Fruit fly (Drosophila melanogaster): ENCODE data around the gene CG13933.
A peak's percentile ranks its signal among the peaks of the same experiment; 100 is the strongest.

CG13933 gene

DNA sequence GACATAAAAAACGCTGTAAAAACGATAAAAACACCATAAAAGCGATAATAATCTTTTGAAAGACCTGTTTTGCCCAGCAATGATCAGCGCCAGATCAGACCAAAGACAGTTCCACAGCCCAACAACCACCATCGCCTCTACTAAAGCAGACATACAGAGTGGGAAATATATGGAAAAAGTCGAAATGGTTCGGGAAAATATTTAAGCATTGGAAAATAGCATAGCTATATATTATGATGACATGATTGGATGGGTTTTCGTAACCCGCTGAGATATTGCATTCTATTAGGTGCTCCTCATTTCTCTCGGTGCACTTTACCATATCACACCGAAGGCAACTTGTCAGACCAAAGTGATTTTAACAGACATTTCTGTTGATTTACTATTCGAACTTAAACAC, 33.7 kb upstream of the CG13933 start (continued):
- peak; percentile 80 for TF ChIP-seq MTF-1 (GFP tag; optimal IDR thresholded peaks at IDR 0.05; ENCODE audit: borderline replicate concordance)
- peak; percentile 97 for TF ChIP-seq dysf (GFP tag; IDR thresholded peaks at IDR 0.05)
- peak; percentile 88 for TF ChIP-seq HLH54F (GFP tag; optimal IDR thresholded peaks at IDR 0.05)
- TF ChIP-seq CG30431 (GFP tag; optimal IDR thresholded peaks at IDR 0.05): peak; percentile 79
- peak; percentile 67 for TF ChIP-seq CG3163 (GFP tag; optimal IDR thresholded peaks at IDR 0.05)
- peak; percentile 89 for TF ChIP-seq CG6272 (GFP tag; IDR thresholded peaks at IDR 0.05)
- TF ChIP-seq Jarid2 (GFP tag; optimal IDR thresholded peaks at IDR 0.05): peak; percentile 65
- TF ChIP-seq shn (GFP tag; optimal IDR thresholded peaks at IDR 0.05): peak; percentile 80
- TF ChIP-seq CG11247 (GFP tag; IDR thresholded peaks at IDR 0.05): peak; percentile 90
- peak; percentile 88 for TF ChIP-seq oc (tag; optimal IDR thresholded peaks at IDR 0.05)
- peak; percentile 77 for TF ChIP-seq vfl (GFP tag; optimal IDR thresholded peaks at IDR 0.05)
- TF ChIP-seq dm (GFP tag; optimal IDR thresholded peaks at IDR 0.05): peak; percentile 67
- TF ChIP-seq gt (GFP tag; IDR thresholded peaks at IDR 0.05): peak; percentile 64
- peak; percentile 89 for TF ChIP-seq Hsf (GFP tag; optimal IDR thresholded peaks at IDR 0.05)
- peak; percentile 73 for TF ChIP-seq CG12236 (GFP tag; optimal IDR thresholded peaks at IDR 0.05)
- peak; percentile 90 for TF ChIP-seq tap (tag; optimal IDR thresholded peaks at IDR 0.05)
- TF ChIP-seq Taf1 (GFP tag; IDR thresholded peaks at IDR 0.05): peak; percentile 79
- peak; percentile 92 for TF ChIP-seq Fer3 (tag; optimal IDR thresholded peaks at IDR 0.05)
- TF ChIP-seq tx (GFP tag; optimal IDR thresholded peaks at IDR 0.05): peak; percentile 89
- TF ChIP-seq dati (GFP tag; IDR thresholded peaks at IDR 0.05): peak; percentile 62
- peak; percentile 26 for TF ChIP-seq TFAM (GFP tag; optimal IDR thresholded peaks at IDR 0.05)
- TF ChIP-seq lola (GFP tag; optimal IDR thresholded peaks at IDR 0.05): peak in 1 of 3 experiments; percentile 64
- TF ChIP-seq H2.0 (GFP tag; IDR thresholded peaks at IDR 0.05): peak; percentile 92
- TF ChIP-seq CG12219 (GFP tag; optimal IDR thresholded peaks at IDR 0.05): peak; percentile 91
- no peak for TF ChIP-seq tll (GFP tag; optimal IDR thresholded peaks at IDR 0.05)
- TF ChIP-seq CG2129 (GFP tag; IDR thresholded peaks at IDR 0.05; ENCODE audit: partially characterized antibody): no peak
- TF ChIP-seq CG42726 (GFP tag; IDR thresholded peaks at IDR 0.05; ENCODE audit: partially characterized antibody): no peak
- peak; percentile 50 for TF ChIP-seq exex (tag; optimal IDR thresholded peaks at IDR 0.05)
- peak; percentile 44 for TF ChIP-seq CG14965 (GFP tag; optimal IDR thresholded peaks at IDR 0.05; ENCODE audit: borderline replicate concordance)
- TF ChIP-seq Doc2 (GFP tag; IDR thresholded peaks at IDR 0.05): peak; percentile 74
- TF ChIP-seq CG10462 (GFP tag; optimal IDR thresholded peaks at IDR 0.05): peak; percentile 75
- peak; percentile 88 for TF ChIP-seq maf-S (GFP tag; optimal IDR thresholded peaks at IDR 0.05)
- no peak for TF ChIP-seq CG7963 (GFP tag; IDR thresholded peaks at IDR 0.05; ENCODE audit: partially characterized antibody)
- TF ChIP-seq hkb (optimal IDR thresholded peaks at IDR 0.05): no peak
- TF ChIP-seq hkb (GFP tag; IDR thresholded peaks at IDR 0.05): peak; percentile 93
- peak; percentile 62 for TF ChIP-seq Nf-YB (GFP tag; optimal IDR thresholded peaks at IDR 0.05)
- TF ChIP-seq trem (tag; optimal IDR thresholded peaks at IDR 0.05): peak; percentile 44
- TF ChIP-seq chinmo (GFP tag; IDR thresholded peaks at IDR 0.05; ENCODE audit: partially characterized antibody): 0 out of 4 replicates have a peak, but pooled peaks have one; percentile 20
- TF ChIP-seq cg (GFP tag; optimal IDR thresholded peaks at IDR 0.05): no peak
- no peak for TF ChIP-seq corto (GFP tag; optimal IDR thresholded peaks at IDR 0.05)
- TF ChIP-seq CG12299 (tag; optimal IDR thresholded peaks at IDR 0.05): peak; percentile 74
- 0 out of 3 replicates have a peak, but pooled peaks have one; percentile 44 for TF ChIP-seq z (GFP tag; IDR thresholded peaks at IDR 0.05)
- TF ChIP-seq E2f2 (GFP tag; IDR thresholded peaks at IDR 0.05): peak; percentile 66
- TF ChIP-seq Lpt (GFP tag; optimal IDR thresholded peaks at IDR 0.05): no peak
- peak; percentile 71 for TF ChIP-seq ewg (GFP tag; optimal IDR thresholded peaks at IDR 0.05)
- TF ChIP-seq CG15514 (GFP tag; optimal IDR thresholded peaks at IDR 0.05): peak; percentile 82
- peak; percentile 85 for TF ChIP-seq pb (GFP tag; optimal IDR thresholded peaks at IDR 0.05)
- no peak for TF ChIP-seq Vsx1 (GFP tag; optimal IDR thresholded peaks at IDR 0.05)
- TF ChIP-seq Hey (tag; optimal IDR thresholded peaks at IDR 0.05): no peak
- TF ChIP-seq cas (GFP tag; IDR thresholded peaks at IDR 0.05): peak; percentile 83
